Worm (Caenorhabditis elegans): ENCODE measurements around the gene ZC317.2.

Gene ZC317.2

DNA sequence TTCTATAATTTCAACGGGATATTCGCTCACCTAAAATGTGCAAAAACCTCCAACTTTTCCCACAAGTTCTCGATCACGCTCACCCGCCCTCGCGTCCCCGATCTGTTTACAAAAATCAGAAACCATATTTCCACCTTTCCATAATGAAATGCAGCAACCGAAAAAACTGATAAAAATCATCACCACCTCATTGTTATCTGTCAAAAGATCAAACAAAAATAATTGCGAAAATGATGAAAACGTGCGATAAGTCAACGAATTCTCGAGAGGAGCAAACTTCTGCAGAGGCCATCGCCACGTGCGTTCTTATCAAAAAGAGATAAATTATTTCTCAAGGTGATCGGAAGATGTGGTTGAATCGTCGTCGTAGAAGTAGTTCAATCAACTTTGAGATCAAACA, 34.9 kb upstream of the ZC317.2 start (continued):
- peak; percentile 68 for TF ChIP-seq nhr-23 (tag; optimal IDR thresholded peaks at IDR 0.05)
- TF ChIP-seq pqm-1 (tag; optimal IDR thresholded peaks at IDR 0.05), result peak; percentile 73
- peak; percentile 9 for TF ChIP-seq jun-1 (tag; optimal IDR thresholded peaks at IDR 0.05)
- TF ChIP-seq nhr-76 (tag; optimal IDR thresholded peaks at IDR 0.05), result peak; percentile 75
- TF ChIP-seq nhr-77 (tag; optimal IDR thresholded peaks at IDR 0.05), result no peak
- TF ChIP-seq pha-4 (tag; optimal IDR thresholded peaks at IDR 0.05), result no peak
- no peak for TF ChIP-seq fos-1 (tag; optimal IDR thresholded peaks at IDR 0.05)
- no peak for TF ChIP-seq egl-5 (tag; optimal IDR thresholded peaks at IDR 0.05)
- no peak for TF ChIP-seq nhr-67 (tag; optimal IDR thresholded peaks at IDR 0.05)
- TF ChIP-seq egl-27 (tag; optimal IDR thresholded peaks at IDR 0.05), result no peak
- no peak for TF ChIP-seq sea-2 (GFP tag; optimal IDR thresholded peaks at IDR 0.05)
- TF ChIP-seq fkh-2 (tag; optimal IDR thresholded peaks at IDR 0.05), result no peak
- TF ChIP-seq nhr-11 (tag; optimal IDR thresholded peaks at IDR 0.05), result no peak
- TF ChIP-seq ama-1 (optimal IDR thresholded peaks at IDR 0.05), result no peak
- no peak for TF ChIP-seq ZK546.5 (tag; optimal IDR thresholded peaks at IDR 0.05)
- TF ChIP-seq hmg-11 (tag; optimal IDR thresholded peaks at IDR 0.05), result no peak
- no peak for TF ChIP-seq ztf-11 (tag; optimal IDR thresholded peaks at IDR 0.05)
- no peak for TF ChIP-seq skn-1 (tag; optimal IDR thresholded peaks at IDR 0.05)
- peak; percentile 95 for TF ChIP-seq elt-2 (tag; optimal IDR thresholded peaks at IDR 0.05)

DNA sequence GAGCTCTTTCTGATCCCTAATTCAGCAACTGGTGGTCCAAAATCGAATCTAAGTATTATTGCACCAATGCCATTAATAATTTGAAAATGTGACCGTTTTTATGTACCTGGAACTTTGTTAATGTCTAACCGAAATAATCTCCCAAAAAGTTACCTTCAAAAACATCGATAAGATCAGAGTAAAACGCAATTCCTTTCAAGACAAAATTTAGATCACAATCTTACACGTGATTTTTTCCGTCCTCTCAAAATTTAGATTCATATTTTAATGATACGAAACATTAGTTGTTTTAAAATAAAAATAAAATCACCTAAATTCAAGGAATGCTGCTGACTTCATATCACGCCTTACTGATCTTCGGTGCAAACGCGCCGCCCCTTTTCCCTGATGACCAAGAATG, 33.6 kb upstream of the ZC317.2 start:
- TF ChIP-seq egl-27 (tag; optimal IDR thresholded peaks at IDR 0.05) (no peak), elt-1 (tag; optimal IDR thresholded peaks at IDR 0.05) (peak; percentile 97)

DNA sequence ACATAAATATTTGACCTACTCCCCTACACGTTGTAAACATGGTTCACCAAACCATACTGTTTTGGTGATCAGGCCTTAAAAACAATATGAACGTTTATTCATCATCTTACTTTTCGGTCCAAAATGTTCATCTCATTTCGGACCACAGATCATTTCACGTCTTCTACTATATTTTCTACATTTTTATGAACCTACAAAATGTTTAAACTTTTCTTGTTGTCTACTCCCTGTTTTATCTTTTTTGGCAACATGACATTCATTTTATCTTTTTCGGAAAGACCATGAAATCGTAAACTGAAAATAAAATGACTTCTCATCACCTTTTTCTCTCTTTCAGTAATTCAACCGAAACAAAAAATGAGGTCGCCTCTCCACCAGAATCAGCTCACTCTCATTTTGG, 32.0 kb upstream of the ZC317.2 start, which contains the start of gene rhr-1:
Gene rhr-1, plus strand, starts transcription at position 301 of the 400 bp plus-strand sequence.
- peak; percentile 27 for TF ChIP-seq elt-2 (tag; optimal IDR thresholded peaks at IDR 0.05)
- TF ChIP-seq ceh-9 (tag; optimal IDR thresholded peaks at IDR 0.05), result no peak

DNA sequence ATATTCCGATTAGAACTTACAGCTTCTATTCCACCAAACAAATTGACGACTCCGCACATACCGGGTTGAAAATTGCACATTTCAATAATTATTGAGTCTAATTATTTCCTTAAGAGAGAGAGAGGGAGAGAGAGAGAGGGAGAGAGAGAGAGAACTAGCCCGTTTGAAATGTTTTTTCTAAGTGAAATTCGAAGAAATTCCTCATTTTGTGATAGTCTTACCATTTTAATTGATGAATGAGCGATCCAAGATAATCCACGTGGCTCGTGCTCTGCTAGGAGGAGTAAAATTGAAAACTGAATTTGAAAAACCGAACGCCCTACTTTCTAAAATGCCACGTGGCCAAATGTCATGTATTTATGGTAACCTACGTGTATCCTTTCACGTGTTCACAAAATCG, 27.4 kb upstream of the ZC317.2 start, which contains the start of gene F08F3.8:
Gene F08F3.8, minus strand, starts transcription at position 101 of the 400 bp plus-strand sequence.
- TF ChIP-seq daf-12 (tag; optimal IDR thresholded peaks at IDR 0.05), result no peak
- no peak for TF ChIP-seq ceh-9 (tag; optimal IDR thresholded peaks at IDR 0.05)
- TF ChIP-seq nhr-77 (tag; optimal IDR thresholded peaks at IDR 0.05), result no peak
- TF ChIP-seq egl-27 (tag; optimal IDR thresholded peaks at IDR 0.05), result no peak
- no peak for TF ChIP-seq nhr-28 (tag; optimal IDR thresholded peaks at IDR 0.05)
- no peak for TF ChIP-seq snpc-4 (tag; optimal IDR thresholded peaks at IDR 0.05)
- no peak for TF ChIP-seq jun-1 (tag; optimal IDR thresholded peaks at IDR 0.05)
- TF ChIP-seq fkh-2 (tag; optimal IDR thresholded peaks at IDR 0.05), result no peak

DNA sequence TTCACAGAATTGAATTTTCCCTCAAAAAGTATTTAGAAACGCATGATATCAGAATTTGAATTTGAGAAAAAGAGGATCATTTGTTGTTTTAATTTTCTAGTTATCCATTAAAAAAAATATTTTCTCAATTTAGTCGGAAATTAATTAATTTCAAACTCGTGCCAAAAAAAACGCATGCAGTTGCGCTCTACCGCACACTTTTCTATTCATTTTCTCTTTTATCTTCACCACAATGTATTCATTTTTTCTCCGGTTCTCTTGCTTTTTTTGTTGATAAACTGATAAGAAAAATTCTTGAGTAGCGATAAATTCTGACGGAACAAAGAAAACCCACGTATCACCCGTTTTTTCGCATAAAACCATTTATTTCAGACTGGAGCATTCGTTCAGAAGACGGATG, 26.9 kb upstream of the ZC317.2 start, which contains the start of gene acl-6:
Gene acl-6, plus strand, starts transcription at position 367 of the 400 bp plus-strand sequence.
- TF ChIP-seq lin-39 (tag; optimal IDR thresholded peaks at IDR 0.05) (no peak), nhr-77 (tag; optimal IDR thresholded peaks at IDR 0.05) (no peak), egl-5 (tag; optimal IDR thresholded peaks at IDR 0.05) (no peak), lin-15B (tag; optimal IDR thresholded peaks at IDR 0.05) (peak; percentile 61), skn-1 (tag; optimal IDR thresholded peaks at IDR 0.05) (peak; percentile 64), elt-3 (tag; optimal IDR thresholded peaks at IDR 0.05) (peak in 1 of 3 experiments; percentile 24), pha-4 (tag; optimal IDR thresholded peaks at IDR 0.05) (peak; percentile 84), nhr-11 (tag; optimal IDR thresholded peaks at IDR 0.05) (no peak), snpc-4 (tag; optimal IDR thresholded peaks at IDR 0.05) (peak; percentile 57), lsy-12 (tag; optimal IDR thresholded peaks at IDR 0.05) (no peak), zag-1 (tag; optimal IDR thresholded peaks at IDR 0.05) (no peak), mdl-1 (tag; optimal IDR thresholded peaks at IDR 0.05) (no peak), ceh-16 (tag; optimal IDR thresholded peaks at IDR 0.05) (no peak), daf-12 (tag; optimal IDR thresholded peaks at IDR 0.05) (no peak), nhr-28 (tag; optimal IDR thresholded peaks at IDR 0.05) (no peak), egl-27 (tag; optimal IDR thresholded peaks at IDR 0.05) (no peak), R02D3.7 (tag; optimal IDR thresholded peaks at IDR 0.05) (no peak), jun-1 (tag; optimal IDR thresholded peaks at IDR 0.05) (peak; percentile 48), elt-2 (tag; optimal IDR thresholded peaks at IDR 0.05) (peak; percentile 99), nfya-1 (tag; optimal IDR thresholded peaks at IDR 0.05; ENCODE audit: insufficient read depth) (peak; percentile 28), nhr-23 (tag; optimal IDR thresholded peaks at IDR 0.05) (peak; percentile 37), pqm-1 (tag; optimal IDR thresholded peaks at IDR 0.05) (peak; percentile 99), nhr-237 (tag; optimal IDR thresholded peaks at IDR 0.05) (no peak), fkh-2 (tag; optimal IDR thresholded peaks at IDR 0.05) (no peak), nhr-76 (tag; optimal IDR thresholded peaks at IDR 0.05) (no peak), fos-1 (tag; optimal IDR thresholded peaks at IDR 0.05) (no peak), nhr-67 (tag; optimal IDR thresholded peaks at IDR 0.05) (no peak), hmg-11 (tag; optimal IDR thresholded peaks at IDR 0.05) (no peak)

Measured in whole organism, L3 larva.